Fruit fly (Drosophila melanogaster) whole organism, prepupa: ENCODE measurements around the gene CG14507.

Experiments
- Blimp-1 ChIP-seq: fragments of 200-800 bp; sonication (Bioruptor generic); optimal IDR thresholded peaks from 3 replicates; lab custom pipeline; 2017; ENCODE audit warnings: missing biosample characterization, missing genetic modification characterization, mild to moderate bottlenecking, moderate library complexity, missing genetic modification reagents
- CG10631 ChIP-seq: fragments of 200-800 bp; sonication (Bioruptor generic); optimal IDR thresholded peaks from 2 replicates; lab custom pipeline; 2016; ENCODE audit warnings: missing biosample characterization, missing genetic modification characterization
- CG11294 ChIP-seq: fragments of 200-800 bp; sonication (Bioruptor generic); IDR thresholded peaks from 2 replicates; pipeline ENCODE4 v1.3.6; 2022; ENCODE audit warnings: missing biosample characterization, missing genetic modification characterization
- CG11762 ChIP-seq: fragments of 200-800 bp; sonication (Bioruptor generic); optimal IDR thresholded peaks from 3 replicates; lab custom pipeline; 2016; ENCODE audit warnings: missing biosample characterization, missing genetic modification characterization; ENCODE audit not compliant: insufficient read depth
- CG11902 ChIP-seq: fragments of 200-800 bp; sonication (Bioruptor generic); optimal IDR thresholded peaks from 3 replicates; lab custom pipeline; 2016; ENCODE audit warnings: missing biosample characterization, missing genetic modification characterization
- CG16779 ChIP-seq: fragments of 200-800 bp; sonication (Bioruptor generic); optimal IDR thresholded peaks from 3 replicates; lab custom pipeline; 2017; ENCODE audit warnings: missing biosample characterization, mild to moderate bottlenecking, missing genetic modification characterization
- CG32006 ChIP-seq: fragments of 200-800 bp; sonication (Bioruptor generic); optimal IDR thresholded peaks from 3 replicates; lab custom pipeline; 2017; ENCODE audit warnings: missing biosample characterization, mild to moderate bottlenecking, missing genetic modification characterization
- CG6163 ChIP-seq: fragments of 200-800 bp; sonication (Bioruptor generic); IDR thresholded peaks from 3 replicates; pipeline ENCODE4 v1.3.6; 2022; ENCODE audit warnings: missing biosample characterization, missing genetic modification characterization
- CG6276 ChIP-seq: fragments of 200-800 bp; sonication (Bioruptor generic); optimal IDR thresholded peaks from 2 replicates; lab custom pipeline; 2017; ENCODE audit warnings: missing biosample characterization, mild to moderate bottlenecking, missing genetic modification characterization
- CG6792 ChIP-seq: fragments of 200-800 bp; sonication (Bioruptor generic); optimal IDR thresholded peaks from 3 replicates; lab custom pipeline; 2016; ENCODE audit warnings: missing biosample characterization, missing genetic modification characterization
- CG6808 ChIP-seq: fragments of 200-800 bp; sonication (Bioruptor generic); optimal IDR thresholded peaks from 3 replicates; lab custom pipeline; 2017; ENCODE audit warnings: missing biosample characterization, missing genetic modification characterization, mild to moderate bottlenecking, moderate library complexity, missing genetic modification reagents
- CG7368 ChIP-seq: fragments of 200-800 bp; sonication (Bioruptor generic); optimal IDR thresholded peaks from 3 replicates; lab custom pipeline; 2016; ENCODE audit warnings: missing biosample characterization, missing genetic modification characterization
- CG8119 ChIP-seq: fragments of 200-800 bp; sonication (Bioruptor generic); IDR thresholded peaks from 3 replicates; pipeline ENCODE4 v1.3.6; 2022; ENCODE audit warnings: missing biosample characterization, missing genetic modification characterization
- Eip75B ChIP-seq: fragments of 200-800 bp; sonication (Bioruptor generic); optimal IDR thresholded peaks from 3 replicates; lab custom pipeline; 2016; ENCODE audit warnings: missing biosample characterization, missing genetic modification characterization
- Eip78C ChIP-seq: fragments of 200-800 bp; sonication (Bioruptor generic); peaks from one replicate; lab custom pipeline; 2016; ENCODE audit warnings: missing biosample characterization, missing genetic modification characterization
- Eip93F ChIP-seq: fragments of 200-800 bp; sonication (Bioruptor generic); optimal IDR thresholded peaks from 2 replicates; lab custom pipeline; 2016; ENCODE audit warnings: missing biosample characterization, mild to moderate bottlenecking, missing genetic modification characterization
- Ets21C ChIP-seq: fragments of 200-800 bp; sonication (Bioruptor generic); optimal IDR thresholded peaks from 3 replicates; lab custom pipeline; 2016; ENCODE audit warnings: missing biosample characterization, missing genetic modification characterization
- Ets96B ChIP-seq: fragments of 200-800 bp; optimal IDR thresholded peaks from 2 replicates; lab custom pipeline; 2019; ENCODE audit warnings: missing biosample characterization, mild to moderate bottlenecking, missing genetic modification characterization, moderate library complexity
- Hr4 ChIP-seq: fragments of 200-800 bp; sonication (Bioruptor generic); optimal IDR thresholded peaks from 3 replicates; lab custom pipeline; 2016; ENCODE audit warnings: missing biosample characterization, missing genetic modification characterization
- Lpt ChIP-seq: fragments of 200-800 bp; sonication (Bioruptor generic); optimal IDR thresholded peaks from 3 replicates; lab custom pipeline; 2016; ENCODE audit warnings: missing biosample characterization, missing genetic modification characterization
- Met ChIP-seq: fragments of 200-800 bp; sonication (Bioruptor generic); optimal IDR thresholded peaks from 3 replicates; lab custom pipeline; 2016; ENCODE audit warnings: missing biosample characterization, missing genetic modification characterization
- OdsH ChIP-seq: fragments of 200-800 bp; sonication (Bioruptor generic); optimal IDR thresholded peaks from 3 replicates; lab custom pipeline; 2016; ENCODE audit warnings: missing biosample characterization, missing genetic modification characterization
- Sox102F ChIP-seq: fragments of 200-800 bp; sonication (Bioruptor generic); optimal IDR thresholded peaks from 2 replicates; lab custom pipeline; 2016; ENCODE audit warnings: missing biosample characterization, mild to moderate bottlenecking, missing genetic modification characterization
- Sox14 ChIP-seq: fragments of 200-800 bp; sonication (Bioruptor generic); optimal IDR thresholded peaks from 3 replicates; lab custom pipeline; 2016; ENCODE audit warnings: missing biosample characterization, missing genetic modification characterization
- Sox15 ChIP-seq: fragments of 200-800 bp; sonication (Bioruptor generic); optimal IDR thresholded peaks from 3 replicates; lab custom pipeline; 2016; ENCODE audit warnings: missing biosample characterization, missing genetic modification characterization
- achi ChIP-seq: fragments of 200-800 bp; sonication (Bioruptor generic); optimal IDR thresholded peaks from 3 replicates; lab custom pipeline; 2016; ENCODE audit warnings: missing biosample characterization, missing genetic modification characterization
- dac ChIP-seq: fragments of 200-800 bp; sonication (Bioruptor generic); optimal IDR thresholded peaks from 2 replicates; lab custom pipeline; 2017; ENCODE audit warnings: missing biosample characterization, mild to moderate bottlenecking, missing genetic modification characterization
- dsx ChIP-seq: fragments of 200-800 bp; optimal IDR thresholded peaks from 3 replicates; lab custom pipeline; 2019; ENCODE audit warnings: missing biosample characterization, mild to moderate bottlenecking, missing genetic modification characterization, moderate library complexity; ENCODE audit not compliant: poor library complexity, severe bottlenecking
- eg ChIP-seq: fragments of 200-800 bp; sonication (Bioruptor generic); IDR thresholded peaks from 3 replicates; pipeline ENCODE4 v1.3.6; 2022; ENCODE audit warnings: missing biosample characterization, missing genetic modification characterization
- fd59A ChIP-seq: fragments of 200-800 bp; sonication (Bioruptor generic); optimal IDR thresholded peaks from 2 replicates; lab custom pipeline; 2017; ENCODE audit warnings: missing biosample characterization, mild to moderate bottlenecking, missing genetic modification characterization, missing genetic modification reagents
- fd85E ChIP-seq: fragments of 200-800 bp; sonication (Bioruptor generic); optimal IDR thresholded peaks from 3 replicates; lab custom pipeline; 2016; ENCODE audit warnings: missing biosample characterization, missing genetic modification characterization
- fkh ChIP-seq: fragments of 200-800 bp; sonication (Bioruptor generic); optimal IDR thresholded peaks from 3 replicates; lab custom pipeline; 2017; ENCODE audit warnings: missing biosample characterization, mild to moderate bottlenecking, missing genetic modification characterization, moderate library complexity
- lz ChIP-seq: fragments of 200-800 bp; sonication (Bioruptor generic); optimal IDR thresholded peaks from 3 replicates; lab custom pipeline; 2016; ENCODE audit warnings: missing biosample characterization, missing genetic modification characterization
- net ChIP-seq: fragments of 200-800 bp; sonication (Bioruptor generic); optimal IDR thresholded peaks from 3 replicates; lab custom pipeline; 2016; ENCODE audit warnings: missing biosample characterization, missing genetic modification characterization
- pdm3 ChIP-seq: fragments of 200-800 bp; sonication (Bioruptor generic); optimal IDR thresholded peaks from 3 replicates; lab custom pipeline; 2016; ENCODE audit warnings: missing biosample characterization, missing genetic modification characterization
- salr ChIP-seq, 2 experiments: fragments of 200-800 bp; sonication (Bioruptor generic); optimal IDR thresholded peaks; 3 replicates each; lab custom pipeline; 2016 to 2018; ENCODE audit warnings: missing biosample characterization in 2 of 2, missing genetic modification characterization in 2 of 2, mild to moderate bottlenecking in 1 of 2
- spab ChIP-seq: fragments of 200-800 bp; sonication (Bioruptor generic); optimal IDR thresholded peaks from 2 replicates; lab custom pipeline; 2017; ENCODE audit warnings: missing biosample characterization, mild to moderate bottlenecking, missing genetic modification characterization, missing genetic modification reagents
- ss ChIP-seq, 2 experiments: fragments of 200-800 bp; sonication (Bioruptor generic); optimal IDR thresholded peaks; 2 replicates in 1 of 2; 3 replicates in 1 of 2; lab custom pipeline; 2017 to 2018; ENCODE audit warnings: mild to moderate bottlenecking in 2 of 2, missing biosample characterization in 2 of 2, missing genetic modification characterization in 2 of 2, moderate library complexity in 1 of 2
- svp ChIP-seq: fragments of 200-800 bp; sonication (Bioruptor generic); peaks from one replicate; lab custom pipeline; 2016; ENCODE audit warnings: missing biosample characterization, missing genetic modification characterization
- topi ChIP-seq: fragments of 200-800 bp; sonication (Bioruptor generic); optimal IDR thresholded peaks from 3 replicates; lab custom pipeline; 2016; ENCODE audit warnings: missing biosample characterization, missing genetic modification characterization

CG14507 gene

dm6 chr3R:29207012-29207656 is 20.4 kb downstream of the CG14507 start (continued):
- TF ChIP-seq dac, result peak; percentile 77
- peak; percentile 90 for TF ChIP-seq CG10631 (GFP tag; lab: Kevin White, UChicago)
- peak; percentile 79 for TF ChIP-seq lz (GFP tag; lab: Kevin White, UChicago)
- TF ChIP-seq CG11762 (GFP tag; lab: Kevin White, UChicago), result peak; percentile 72
- TF ChIP-seq Sox14 (GFP tag; lab: Kevin White, UChicago), result peak; percentile 83
- peak; percentile 94 for TF ChIP-seq Ets96B (tag; lab: Kevin White, UChicago)
- no peak for TF ChIP-seq fkh (GFP tag; lab: Kevin White, UChicago)
- TF ChIP-seq CG7368 (GFP tag; lab: Kevin White, UChicago), result peak; percentile 79
- peak; percentile 80 for TF ChIP-seq Eip93F (GFP tag; lab: Kevin White, UChicago)
- peak; percentile 44 for TF ChIP-seq Lpt
- peak; percentile 87 for TF ChIP-seq Hr4 (GFP tag; lab: Kevin White, UChicago)
- peak; percentile 79 for TF ChIP-seq Sox15 (GFP tag; lab: Kevin White, UChicago)
- peak; percentile 58 for TF ChIP-seq Ets21C (GFP tag; lab: Kevin White, UChicago)
- peak; percentile 83 for TF ChIP-seq Sox102F (GFP tag; lab: Kevin White, UChicago)
- peak; percentile 88 for TF ChIP-seq CG11902
- peak; percentile 84 for TF ChIP-seq topi
- peak; percentile 56 to 88 for TF ChIP-seq salr (GFP tag; optimal IDR thresholded peaks at IDR 0.05; lab: Kevin White, UChicago)
- peak; percentile 97 for TF ChIP-seq svp (GFP tag; lab: Kevin White, UChicago)
- peak; percentile 95 for TF ChIP-seq eg (GFP tag; lab: Robert Waterston, UW)
- peak; percentile 96 for TF ChIP-seq CG6163 (GFP tag; lab: Robert Waterston, UW)

dm6 chr3R:29206198-29207011 is 21.1 kb downstream of the CG14507 start:
- TF ChIP-seq fd85E (GFP tag; lab: Kevin White, UChicago) (no peak), CG32006 (GFP tag; lab: Kevin White, UChicago) (peak; percentile 22), CG11762 (GFP tag; lab: Kevin White, UChicago) (no peak), dsx (GFP tag; lab: Kevin White, UChicago) (peak; percentile 47), Eip78C (GFP tag; lab: Kevin White, UChicago) (peak; percentile 64), ss (GFP tag; optimal IDR thresholded peaks at IDR 0.05; lab: Kevin White, UChicago) (peak in 1 of 2 experiments; percentile 23), CG6808 (peak; percentile 33), salr (GFP tag; optimal IDR thresholded peaks at IDR 0.05; lab: Kevin White, UChicago) (peak in 1 of 2 experiments; percentile 3), CG6163 (GFP tag; lab: Robert Waterston, UW) (0 out of 3 replicates have a peak, but pooled peaks have one; percentile 5)
- TF ChIP-seq, all 60 proteins: peak for 7

- TF ChIP-seq OdsH (peak; percentile 63), Met (no peak), spab (peak; percentile 38), net (GFP tag; lab: Kevin White, UChicago) (peak; percentile 71), Sox102F (GFP tag; lab: Kevin White, UChicago) (no peak), CG8119 (GFP tag; lab: Robert Waterston, UW) (peak; percentile 77), Eip75B (peak; percentile 24), lz (GFP tag; lab: Kevin White, UChicago) (peak; percentile 34), CG11902 (no peak), achi (GFP tag; lab: Kevin White, UChicago) (peak; percentile 51), Blimp-1 (GFP tag; lab: Kevin White, UChicago) (no peak), dac (peak; percentile 68), pdm3 (GFP tag; lab: Kevin White, UChicago) (peak; percentile 65), CG10631 (GFP tag; lab: Kevin White, UChicago) (peak; percentile 52), CG6276 (GFP tag; lab: Kevin White, UChicago) (peak; percentile 55), fd59A (GFP tag; lab: Kevin White, UChicago) (peak; percentile 41), CG16779 (tag; lab: Kevin White, UChicago) (peak; percentile 3), eg (GFP tag; lab: Robert Waterston, UW) (peak; percentile 76), dsx (GFP tag; lab: Kevin White, UChicago) (peak; percentile 18), CG6163 (GFP tag; lab: Robert Waterston, UW) (peak; percentile 48; the same call in 1 of the 3 replicates), CG6792 (GFP tag; lab: Kevin White, UChicago) (peak; percentile 26), CG6808 (peak; percentile 50), CG11294 (GFP tag; lab: Robert Waterston, UW) (no peak)
Observed at dm6 chr3R:29204612-29205480, 22.7 kb downstream of the CG14507 start.
